Fruit fly (Drosophila melanogaster) whole organism: Measurements from ENCODE around the gene CG9386.

Experiments
- CG8478 ChIP-seq: fragments of >200 bp; optimal IDR thresholded peaks from 2 replicates; lab custom pipeline; 2018; ENCODE audit warnings: inconsistent platforms
- EcR ChIP-seq, 2 experiments: fragments of >200 bp; optimal IDR thresholded peaks; 2 replicates each; lab custom pipeline; 2017; ENCODE audit warnings: missing biosample characterization in 2 of 2, missing genetic modification characterization in 2 of 2, missing genetic modification reagents in 2 of 2
- psq ChIP-seq: fragments of >200 bp; optimal IDR thresholded peaks from 2 replicates; lab custom pipeline; 2017
- usp ChIP-seq: fragments of >200 bp; optimal IDR thresholded peaks from 2 replicates; lab custom pipeline; 2017; ENCODE audit warnings: missing biosample characterization, missing genetic modification characterization, mixed read lengths

DNA sequence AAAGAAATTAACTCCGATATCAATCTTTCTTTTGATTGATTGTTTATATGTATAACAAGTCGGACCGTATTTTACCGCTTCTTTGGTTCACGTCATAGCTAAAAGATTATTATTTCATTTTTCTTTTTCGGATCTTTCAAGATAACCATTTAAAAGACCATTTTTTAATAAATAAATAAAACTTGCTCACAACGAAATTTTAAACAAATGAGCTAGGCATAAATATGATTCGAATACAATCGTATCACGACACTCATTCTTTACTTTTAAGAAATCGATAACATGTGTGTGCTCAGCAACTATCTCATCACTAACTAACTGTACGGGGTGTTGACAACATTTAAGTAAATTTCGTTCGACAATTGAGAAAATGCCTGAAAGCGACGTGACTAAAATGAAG, 50.9 kb downstream of the CG9386 start, which contains the start of gene CG8149:
- no peak for TF ChIP-seq psq (lab: Kevin White, UChicago)
- TF ChIP-seq EcR (GFP tag; optimal IDR thresholded peaks at IDR 0.05; lab: Kevin White, UChicago): no peak
- TF ChIP-seq CG8478 (lab: Kevin White, UChicago): no peak
- no peak for TF ChIP-seq usp (GFP tag; lab: Kevin White, UChicago)
